Fruit fly (Drosophila melanogaster) whole organism: ENCODE measurements around the gene CG32668.

Source experiments
- CG8478 ChIP-seq: fragments of >200 bp; optimal IDR thresholded peaks from 2 replicates; lab custom pipeline; 2018; ENCODE audit warnings: inconsistent platforms
- Dll ChIP-seq: fragments of >200 bp; optimal IDR thresholded peaks from 2 replicates; lab custom pipeline; 2017
- EcR ChIP-seq, 2 experiments: fragments of >200 bp; optimal IDR thresholded peaks; 2 replicates each; lab custom pipeline; 2017; ENCODE audit warnings: missing biosample characterization in 2 of 2, missing genetic modification characterization in 2 of 2, missing genetic modification reagents in 2 of 2
- pan ChIP-seq: fragments of >200 bp; optimal IDR thresholded peaks from 2 replicates; lab custom pipeline; 2017
- psq ChIP-seq: fragments of >200 bp; optimal IDR thresholded peaks from 2 replicates; lab custom pipeline; 2017
- usp ChIP-seq: fragments of >200 bp; optimal IDR thresholded peaks from 2 replicates; lab custom pipeline; 2017; ENCODE audit warnings: missing biosample characterization, missing genetic modification characterization, mixed read lengths

Gene CG32668

DNA sequence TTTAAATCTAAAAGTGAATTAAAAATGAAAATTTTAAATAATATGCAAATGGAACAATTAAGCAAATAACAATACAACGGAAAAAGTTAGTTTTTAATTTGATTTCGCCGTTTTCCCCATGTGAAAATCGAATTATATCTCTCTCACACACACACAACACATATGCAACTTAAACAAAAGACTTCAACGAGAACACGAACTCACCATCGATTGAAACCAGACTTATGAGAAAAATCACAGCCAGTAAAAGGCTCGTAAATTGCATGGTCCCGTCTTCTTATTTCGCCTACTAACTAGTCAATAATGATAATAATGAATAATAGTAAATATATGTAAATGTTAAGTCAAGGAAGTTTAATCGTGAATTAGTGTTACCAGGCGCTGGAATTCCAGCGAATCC lies 6.1 kb downstream of the CG32668 start:
- TF ChIP-seq CG8478 (no peak), pan (no peak), EcR (GFP tag; optimal IDR thresholded peaks at IDR 0.05; lab: Kevin White, UChicago) (no peak), Dll (lab: Kevin White, UChicago) (no peak), usp (GFP tag; lab: Kevin White, UChicago) (no peak), psq (lab: Kevin White, UChicago) (no peak)

- no peak for TF ChIP-seq pan
- TF ChIP-seq usp (GFP tag; lab: Kevin White, UChicago): no peak
- TF ChIP-seq CG8478: no peak
- TF ChIP-seq EcR (GFP tag; optimal IDR thresholded peaks at IDR 0.05; lab: Kevin White, UChicago): no peak
- no peak for TF ChIP-seq Dll (lab: Kevin White, UChicago)
- no peak for TF ChIP-seq psq (lab: Kevin White, UChicago)
Measured at dm6 chrX:11149201-11149600, 10.4 kb downstream of the CG32668 start, which contains the start of gene Lint-1. Gene Lint-1 (plus strand): TSS chrX:11149323.

DNA sequence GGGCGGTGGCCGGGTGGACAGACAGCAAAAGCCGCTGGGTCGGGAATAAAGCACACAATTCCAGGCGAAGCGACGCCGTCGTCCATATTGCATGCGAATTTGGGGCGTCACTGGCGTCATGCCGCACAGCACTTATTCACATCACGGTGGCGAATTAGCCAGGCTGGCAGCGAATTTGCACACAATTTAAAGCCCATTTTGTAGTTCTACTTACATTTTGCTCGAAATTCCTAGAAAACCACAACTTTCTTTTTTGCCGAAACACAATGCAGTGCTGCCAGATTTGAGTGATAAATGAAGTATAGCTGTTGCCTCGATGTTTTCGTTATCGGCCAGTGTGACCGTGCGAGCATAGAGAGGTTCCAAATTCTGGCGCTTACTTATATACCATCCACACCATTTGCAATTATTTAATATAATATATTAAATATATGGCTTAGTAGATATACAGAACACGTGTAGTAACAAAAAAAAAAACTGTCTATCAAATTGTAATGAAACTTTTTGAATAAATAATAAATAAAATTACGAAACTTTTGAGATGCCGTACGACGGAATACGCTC lies 11.2 kb downstream of the CG32668 start, which contains the start of gene Ran:
Ran (minus strand) TSS at position 445 of the 564 bp plus-strand sequence.
- TF ChIP-seq Dll (lab: Kevin White, UChicago) (no peak), CG8478 (no peak)

DNA sequence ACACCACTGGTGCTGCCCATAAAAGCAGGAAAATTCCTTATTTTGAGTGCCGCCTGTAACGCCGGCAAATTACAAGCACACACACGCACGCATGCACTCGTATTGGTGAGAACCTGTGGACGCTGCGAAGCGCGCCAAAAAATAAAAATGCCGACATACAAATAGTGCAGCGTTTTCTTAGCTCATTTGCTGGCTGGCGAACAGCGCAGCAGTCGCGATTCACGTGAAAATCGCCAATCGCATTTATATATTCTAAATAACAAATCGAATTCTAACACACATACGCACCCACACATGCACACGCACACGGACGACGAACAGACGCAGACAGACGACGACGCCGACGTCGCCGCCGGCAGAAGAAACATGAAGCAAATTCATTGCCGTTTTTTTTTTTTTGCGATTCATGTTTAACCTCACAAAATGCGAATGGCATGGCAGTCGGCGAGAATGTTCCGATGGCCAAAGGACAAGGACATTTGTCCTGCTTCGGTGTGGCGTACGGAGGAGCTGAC lies 11.9 kb downstream of the CG32668 start:
- no peak for TF ChIP-seq Dll (lab: Kevin White, UChicago)
- TF ChIP-seq usp (GFP tag; lab: Kevin White, UChicago): no peak
- no peak for TF ChIP-seq CG8478
- no peak for TF ChIP-seq psq (lab: Kevin White, UChicago)
- no peak for TF ChIP-seq pan
- TF ChIP-seq EcR (GFP tag; optimal IDR thresholded peaks at IDR 0.05; lab: Kevin White, UChicago): no peak

dm6 chrX:11146598-11147176 lies 12.9 kb downstream of the CG32668 start:
- no peak for TF ChIP-seq EcR (GFP tag; optimal IDR thresholded peaks at IDR 0.05; lab: Kevin White, UChicago)
- no peak for TF ChIP-seq pan
- no peak for TF ChIP-seq CG8478
- TF ChIP-seq usp (GFP tag; lab: Kevin White, UChicago): no peak
- TF ChIP-seq Dll (lab: Kevin White, UChicago): no peak
- no peak for TF ChIP-seq psq (lab: Kevin White, UChicago)

dm6 chrX:11144575-11144974 lies 15.0 kb downstream of the CG32668 start:
- TF ChIP-seq pan (no peak), psq (lab: Kevin White, UChicago) (no peak), Dll (lab: Kevin White, UChicago) (no peak), usp (GFP tag; lab: Kevin White, UChicago) (no peak), CG8478 (no peak), EcR (GFP tag; optimal IDR thresholded peaks at IDR 0.05; lab: Kevin White, UChicago) (no peak)

DNA sequence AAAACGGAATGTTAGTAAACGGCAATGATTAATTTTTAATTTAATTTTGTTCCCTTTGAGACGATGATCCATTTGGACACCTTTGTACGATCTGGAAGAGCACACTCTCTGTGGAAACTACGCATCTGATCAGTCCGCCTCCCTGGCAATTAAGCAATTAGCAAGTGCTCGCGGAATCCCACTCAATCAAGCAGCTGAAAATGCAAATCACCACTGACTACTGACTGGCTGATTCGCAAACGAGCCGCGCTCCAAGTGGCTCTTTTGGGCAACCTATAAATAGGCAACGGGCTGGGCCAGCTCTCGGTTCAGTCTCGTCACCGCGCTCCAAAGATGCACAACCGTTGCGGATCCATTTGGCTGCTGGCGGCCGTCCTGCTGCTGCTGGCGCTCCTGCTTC lies 15.7 kb downstream of the CG32668 start, which contains the start of gene CG15201:
CG15201 (plus strand) TSS at position 301 of the 400 bp plus-strand sequence.
- TF ChIP-seq pan (no peak), usp (GFP tag; lab: Kevin White, UChicago) (no peak), psq (lab: Kevin White, UChicago) (no peak), Dll (lab: Kevin White, UChicago) (no peak), EcR (GFP tag; optimal IDR thresholded peaks at IDR 0.05; lab: Kevin White, UChicago) (no peak)

- TF ChIP-seq EcR (GFP tag; optimal IDR thresholded peaks at IDR 0.05; lab: Kevin White, UChicago) (no peak), pan (no peak), psq (lab: Kevin White, UChicago) (no peak), Dll (lab: Kevin White, UChicago) (no peak), CG8478 (no peak), usp (GFP tag; lab: Kevin White, UChicago) (no peak)
Measured at dm6 chrX:11141785-11142591, 17.6 kb downstream of the CG32668 start, which contains the start of the genes CG15199 and CG15202. Gene CG15199 (minus strand): TSS chrX:11141835. Gene CG15202 (plus strand): TSS chrX:11142541.

- TF ChIP-seq CG8478: no peak
- no peak for TF ChIP-seq pan
- no peak for TF ChIP-seq psq (lab: Kevin White, UChicago)
- no peak for TF ChIP-seq usp (GFP tag; lab: Kevin White, UChicago)
- TF ChIP-seq Dll (lab: Kevin White, UChicago): no peak
- TF ChIP-seq EcR (GFP tag; optimal IDR thresholded peaks at IDR 0.05; lab: Kevin White, UChicago): no peak
Measured at dm6 chrX:11140163-11140562, 19.4 kb downstream of the CG32668 start, which contains the start of gene ssp7. Gene ssp7 (minus strand): TSS chrX:11140263.

dm6 chrX:11137566-11138186 lies 21.9 kb downstream of the CG32668 start, which contains the start of gene CDK2AP1:
Gene CDK2AP1 (plus strand): TSS chrX:11137859.
- no peak for TF ChIP-seq pan
- no peak for TF ChIP-seq EcR (GFP tag; optimal IDR thresholded peaks at IDR 0.05; lab: Kevin White, UChicago)
- TF ChIP-seq usp (GFP tag; lab: Kevin White, UChicago): no peak
- TF ChIP-seq Dll (lab: Kevin White, UChicago): no peak
